Worm (Caenorhabditis elegans) whole organism, L1 larva: ENCODE results near the gene raga-1.

ENCODE experiments used
- F16B12.6 ChIP-seq: fragments of 150-350 bp; optimal IDR thresholded peaks from 2 replicates; lab custom pipeline; 2014; ENCODE audit warnings: missing biosample characterization, missing genetic modification characterization
- Y116A8C.19 ChIP-seq: sonication (generic microtip); optimal IDR thresholded peaks from 2 replicates; lab custom pipeline; 2016; ENCODE audit warnings: missing compliant biosample characterization, missing genetic modification characterization, borderline replicate concordance
- aly-2 ChIP-seq: fragments of 150-350 bp; optimal IDR thresholded peaks from 2 replicates; lab custom pipeline; 2014; ENCODE audit warnings: missing biosample characterization, missing genetic modification characterization
- blmp-1 ChIP-seq: fragments of 150-350 bp; optimal IDR thresholded peaks from 2 replicates; lab custom pipeline; 2014; ENCODE audit warnings: missing biosample characterization, missing genetic modification characterization
- ceh-63 ChIP-seq: fragments of 200-800 bp; sonication (Bioruptor generic); optimal IDR thresholded peaks from 2 replicates; lab custom pipeline; 2018; ENCODE audit warnings: mild to moderate bottlenecking, missing genetic modification characterization, missing compliant biosample characterization
- ceh-8 ChIP-seq: fragments of 200-800 bp; sonication (Bioruptor generic); optimal IDR thresholded peaks from 2 replicates; lab custom pipeline; 2018; ENCODE audit warnings: mild to moderate bottlenecking, missing genetic modification characterization, moderate library complexity, missing compliant biosample characterization
- ceh-88 ChIP-seq: fragments of 200-800 bp; sonication (Bioruptor generic); IDR thresholded peaks from 2 replicates; pipeline ENCODE4 v1.3.6; 2022; ENCODE audit warnings: missing genetic modification characterization, missing compliant biosample characterization
- dpl-1 ChIP-seq, 3 experiments: fragments of 150-350 bp in 2 of 3; sonication (generic microtip) in 1 of 3; optimal IDR thresholded peaks; 2 replicates each; lab custom pipeline; 2014 to 2017; ENCODE audit warnings: missing biosample characterization in 3 of 3, missing genetic modification characterization in 3 of 3, missing genetic modification reagents in 3 of 3
- dsc-1 ChIP-seq: sonication (generic microtip); optimal IDR thresholded peaks from 2 replicates; lab custom pipeline; 2016; ENCODE audit warnings: mild to moderate bottlenecking, missing genetic modification characterization, missing compliant biosample characterization
- efl-3 ChIP-seq: fragments of 200-800 bp; sonication (Bioruptor generic); optimal IDR thresholded peaks from 2 replicates; lab custom pipeline; 2018; ENCODE audit warnings: mild to moderate bottlenecking, missing genetic modification characterization, missing compliant biosample characterization
- egl-27 ChIP-seq, 2 experiments: fragments of 150-350 bp in 1 of 2; sonication (generic microtip); optimal IDR thresholded peaks; 3 replicates each; lab custom pipeline; 2017 to 2018; ENCODE audit warnings: missing biosample characterization in 2 of 2, missing genetic modification characterization in 2 of 2, missing genetic modification reagents in 2 of 2
- ets-5 ChIP-seq: fragments of 200-800 bp; sonication (Bioruptor generic); IDR thresholded peaks from 2 replicates; pipeline ENCODE4 v1.3.6; 2022; ENCODE audit warnings: missing genetic modification characterization, missing compliant biosample characterization
- fkh-10 ChIP-seq: sonication (generic microtip); optimal IDR thresholded peaks from 2 replicates; lab custom pipeline; 2017; ENCODE audit warnings: missing biosample characterization, missing genetic modification reagents, missing genetic modification characterization
- fkh-4 ChIP-seq: sonication (generic microtip); optimal IDR thresholded peaks from 2 replicates; lab custom pipeline; 2016; ENCODE audit warnings: missing compliant biosample characterization, missing genetic modification characterization, borderline replicate concordance
- fos-1 ChIP-seq: fragments of 150-350 bp; optimal IDR thresholded peaks from 2 replicates; lab custom pipeline; 2014; ENCODE audit warnings: missing biosample characterization, missing genetic modification characterization
- grh-1 ChIP-seq: fragments of 200-800 bp; sonication (Bioruptor generic); IDR thresholded peaks from 2 replicates; pipeline ENCODE4 v1.3.6; 2022; ENCODE audit warnings: missing genetic modification reagents, missing genetic modification characterization, missing compliant biosample characterization
- hlh-17 ChIP-seq: fragments of 200-800 bp; sonication (Bioruptor generic); optimal IDR thresholded peaks from 2 replicates; lab custom pipeline; 2018; ENCODE audit warnings: missing genetic modification characterization, mild to moderate bottlenecking, missing compliant biosample characterization, moderate library complexity, borderline replicate concordance
- lin-14 ChIP-seq: fragments of 200-800 bp; sonication (Bioruptor generic); optimal IDR thresholded peaks from 2 replicates; lab custom pipeline; 2018; ENCODE audit warnings: mild to moderate bottlenecking, missing genetic modification characterization, moderate library complexity, missing compliant biosample characterization
- lir-3 ChIP-seq: sonication (generic microtip); optimal IDR thresholded peaks from 2 replicates; lab custom pipeline; 2016; ENCODE audit warnings: mild to moderate bottlenecking, missing genetic modification characterization, moderate library complexity, missing compliant biosample characterization; ENCODE audit not compliant: poor library complexity
- lsy-2 ChIP-seq, 2 experiments: fragments of 150-350 bp; optimal IDR thresholded peaks; 2 replicates each; lab custom pipeline; 2014; ENCODE audit warnings: missing biosample characterization in 2 of 2, missing genetic modification characterization in 2 of 2
- mab-9 ChIP-seq: fragments of 200-800 bp; sonication (Bioruptor generic); IDR thresholded peaks from 2 replicates; pipeline ENCODE4 v1.3.6; 2022; ENCODE audit warnings: missing genetic modification reagents, missing genetic modification characterization, missing compliant biosample characterization
- mep-1 ChIP-seq: fragments of 150-350 bp; optimal IDR thresholded peaks from 2 replicates; lab custom pipeline; 2014; ENCODE audit warnings: missing biosample characterization, missing genetic modification characterization
- nhr-11 ChIP-seq: fragments of 150-350 bp; optimal IDR thresholded peaks from 2 replicates; lab custom pipeline; 2014; ENCODE audit warnings: missing biosample characterization, missing genetic modification characterization
- nhr-19 ChIP-seq: fragments of 200-800 bp; sonication (Bioruptor generic); conservative IDR thresholded peaks from 2 replicates; pipeline ENCODE4 v1.3.6; 2022; ENCODE audit warnings: missing genetic modification characterization, missing compliant biosample characterization
- nhr-28 ChIP-seq: fragments of 150-350 bp; optimal IDR thresholded peaks from 2 replicates; lab custom pipeline; 2014; ENCODE audit warnings: missing biosample characterization, missing genetic modification characterization
- nhr-71 ChIP-seq: sonication (generic microtip); optimal IDR thresholded peaks from 2 replicates; lab custom pipeline; 2016; ENCODE audit warnings: mild to moderate bottlenecking, missing genetic modification characterization, moderate library complexity, missing compliant biosample characterization
- nhr-76 ChIP-seq: sonication (generic microtip); optimal IDR thresholded peaks from 2 replicates; lab custom pipeline; 2017; ENCODE audit warnings: missing biosample characterization, missing genetic modification characterization
- nhr-77 ChIP-seq: fragments of 150-350 bp; optimal IDR thresholded peaks from 2 replicates; lab custom pipeline; 2014; ENCODE audit warnings: missing biosample characterization, missing genetic modification characterization
- nhr-84 ChIP-seq: sonication (generic microtip); optimal IDR thresholded peaks from 2 replicates; lab custom pipeline; 2017; ENCODE audit warnings: missing biosample characterization, missing genetic modification characterization
- nhr-85 ChIP-seq: sonication (generic microtip); peaks from one replicate; lab custom pipeline; 2016; ENCODE audit warnings: missing genetic modification characterization, inconsistent platforms, missing compliant biosample characterization
- nhr-90 ChIP-seq: sonication (generic microtip); optimal IDR thresholded peaks from 2 replicates; lab custom pipeline; 2016; ENCODE audit warnings: mild to moderate bottlenecking, missing genetic modification characterization, missing compliant biosample characterization; ENCODE audit not compliant: poor library complexity
- pax-3 ChIP-seq: fragments of 200-800 bp; sonication (Bioruptor generic); optimal IDR thresholded peaks from 2 replicates; lab custom pipeline; 2018; ENCODE audit warnings: mild to moderate bottlenecking, missing genetic modification characterization, moderate library complexity, missing compliant biosample characterization
- rnt-1 ChIP-seq: sonication (generic microtip); optimal IDR thresholded peaks from 2 replicates; lab custom pipeline; 2016; ENCODE audit warnings: mild to moderate bottlenecking, missing genetic modification characterization, moderate library complexity, missing compliant biosample characterization
- skn-1 ChIP-seq: fragments of 150-350 bp; optimal IDR thresholded peaks from 2 replicates; lab custom pipeline; 2014; ENCODE audit warnings: missing biosample characterization, missing genetic modification characterization
- snu-23 ChIP-seq: sonication (generic microtip); optimal IDR thresholded peaks from 2 replicates; lab custom pipeline; 2016; ENCODE audit warnings: missing genetic modification characterization, missing compliant biosample characterization
- tbx-2 ChIP-seq: sonication (generic microtip); optimal IDR thresholded peaks from 2 replicates; lab custom pipeline; 2016; ENCODE audit warnings: missing genetic modification characterization, missing compliant biosample characterization
- tlp-1 ChIP-seq: fragments of 150-350 bp; optimal IDR thresholded peaks from 2 replicates; lab custom pipeline; 2014; ENCODE audit warnings: missing biosample characterization, missing genetic modification characterization
- unc-130 ChIP-seq: fragments of 150-350 bp; optimal IDR thresholded peaks from 2 replicates; lab custom pipeline; 2017; ENCODE audit warnings: missing biosample characterization, missing genetic modification characterization, inconsistent platforms
- unc-62 ChIP-seq: fragments of 150-350 bp; optimal IDR thresholded peaks from 2 replicates; lab custom pipeline; 2014; ENCODE audit warnings: missing biosample characterization, missing genetic modification reagents, missing genetic modification characterization
- vab-15 ChIP-seq: sonication (generic microtip); optimal IDR thresholded peaks from 2 replicates; lab custom pipeline; 2017; ENCODE audit warnings: missing genotype, mild to moderate bottlenecking, missing genetic modification characterization, missing compliant biosample characterization
- zag-1 ChIP-seq: fragments of 150-350 bp; optimal IDR thresholded peaks from 2 replicates; lab custom pipeline; 2014; ENCODE audit warnings: missing biosample characterization, missing genetic modification characterization

Gene raga-1

ce11 chrII:11276879-11277278, 24.3 kb upstream of the raga-1 start:
- TF ChIP-seq ceh-8, result no peak
- peak; percentile 10 for TF ChIP-seq rnt-1 (tag; lab: Kevin White, UChicago)
- no peak for TF ChIP-seq lir-3 (tag; lab: Kevin White, UChicago)
- TF ChIP-seq skn-1 (tag; lab: Kevin White, UChicago), result no peak

ce11 chrII:11279971-11280370, 21.2 kb upstream of the raga-1 start:
- peak; percentile 32 for TF ChIP-seq blmp-1 (tag; lab: Kevin White, UChicago)
- TF ChIP-seq unc-130, result peak; percentile 32
- peak; percentile 1 for TF ChIP-seq nhr-90 (tag; lab: Kevin White, UChicago)
- peak; percentile 12 to 45 for TF ChIP-seq lsy-2 (tag; optimal IDR thresholded peaks at IDR 0.05; lab: Kevin White, UChicago)
- peak; percentile 56 for TF ChIP-seq nhr-85 (tag; lab: Kevin White, UChicago)
- no peak for TF ChIP-seq ets-5 (GFP tag; lab: Robert Waterston, UW)
- TF ChIP-seq rnt-1 (tag; lab: Kevin White, UChicago), result peak; percentile 14
- no peak for TF ChIP-seq egl-27 (tag; optimal IDR thresholded peaks at IDR 0.05; lab: Kevin White, UChicago)
- peak; percentile 6 for TF ChIP-seq tbx-2 (tag; lab: Kevin White, UChicago)

DNA sequence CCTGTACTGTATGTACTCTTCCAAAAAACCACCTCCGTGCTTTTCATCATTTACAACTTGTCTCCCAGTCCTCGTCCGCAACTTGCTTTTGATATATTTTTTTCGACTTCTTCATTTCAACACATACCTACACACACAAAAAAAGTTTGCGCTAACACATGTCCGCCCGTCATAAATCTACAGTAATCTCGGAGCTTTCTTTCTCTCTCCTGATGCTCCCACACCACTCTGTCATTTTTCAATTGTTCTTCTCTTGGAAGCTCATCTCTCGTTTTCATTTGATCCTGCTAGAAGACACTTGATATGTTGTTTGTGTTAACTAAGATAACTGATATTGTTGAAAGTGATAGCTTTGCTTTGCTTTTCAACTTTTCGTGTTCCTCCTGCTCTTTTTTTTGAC, 20.0 kb upstream of the raga-1 start:
- TF ChIP-seq vab-15, result no peak
- TF ChIP-seq pax-3 (tag; lab: Kevin White, UChicago), result no peak
- TF ChIP-seq fkh-4 (tag; lab: Kevin White, UChicago), result no peak
- TF ChIP-seq mep-1, result no peak
- peak; percentile 54 for TF ChIP-seq nhr-85 (tag; lab: Kevin White, UChicago)
- no peak for TF ChIP-seq efl-3 (GFP tag; lab: Kevin White, UChicago)
- peak; percentile 94 for TF ChIP-seq unc-130
- peak; percentile 1 for TF ChIP-seq snu-23 (GFP tag; lab: Kevin White, UChicago)
- TF ChIP-seq fos-1 (tag; lab: Kevin White, UChicago), result no peak
- no peak for TF ChIP-seq nhr-11
- TF ChIP-seq ceh-63 (GFP tag; lab: Kevin White, UChicago), result no peak
- TF ChIP-seq Y116A8C.19 (tag; lab: Kevin White, UChicago), result no peak
- peak; percentile 22 for TF ChIP-seq nhr-71 (tag; lab: Kevin White, UChicago)
- peak; percentile 45 to 84 for TF ChIP-seq lsy-2 (tag; optimal IDR thresholded peaks at IDR 0.05; lab: Kevin White, UChicago)
- no peak for TF ChIP-seq nhr-28
- peak; percentile 54 for TF ChIP-seq rnt-1 (tag; lab: Kevin White, UChicago)
- TF ChIP-seq nhr-19, result 0 out of 2 replicates have a peak, but pooled peaks have one; percentile 12
- TF ChIP-seq nhr-77, result no peak
- TF ChIP-seq lir-3 (tag; lab: Kevin White, UChicago), result no peak
- no peak for TF ChIP-seq lin-14

ce11 chrII:11281666-11282065, 19.5 kb upstream of the raga-1 start, which contains the start of gene unc-130:
TSS of gene unc-130 (plus strand) at chrII:11281966.
- TF ChIP-seq dsc-1 (tag; lab: Kevin White, UChicago) (no peak), mep-1 (no peak), nhr-76 (no peak), grh-1 (GFP tag; lab: Robert Waterston, UW) (no peak), fkh-10 (no peak), aly-2 (no peak), tlp-1 (no peak), nhr-85 (tag; lab: Kevin White, UChicago) (no peak), ceh-88 (GFP tag; lab: Robert Waterston, UW) (no peak), unc-62 (no peak), nhr-28 (no peak), nhr-84 (tag; lab: Kevin White, UChicago) (no peak), hlh-17 (GFP tag; lab: Kevin White, UChicago) (no peak), dpl-1 (GFP tag; optimal IDR thresholded peaks at IDR 0.05; lab: Kevin White, UChicago) (no peak), ets-5 (GFP tag; lab: Robert Waterston, UW) (no peak), zag-1 (tag; lab: Kevin White, UChicago) (no peak), lin-14 (no peak), mab-9 (GFP tag; lab: Robert Waterston, UW) (no peak), F16B12.6 (no peak)
- TF ChIP-seq, all 84 proteins: peak for 0
